Worm (Caenorhabditis elegans) whole organism, mixed stage, embryonic: ENCODE measurements around the gene srab-24.

Experiments
- M03D4.4 ChIP-seq: sonication (generic microtip); optimal IDR thresholded peaks from 2 replicates; lab custom pipeline; 2017; ENCODE audit warnings: mild to moderate bottlenecking, missing genetic modification characterization, missing compliant biosample characterization
- blmp-1 ChIP-seq: fragments of 150-350 bp; optimal IDR thresholded peaks from 2 replicates; lab custom pipeline; 2014; ENCODE audit warnings: missing biosample characterization, missing genetic modification characterization
- elt-3 ChIP-seq: fragments of 150-350 bp; optimal IDR thresholded peaks from 2 replicates; lab custom pipeline; 2014; ENCODE audit warnings: missing biosample characterization, missing genetic modification characterization
- lin-32 ChIP-seq: fragments of 200-800 bp; sonication (Bioruptor generic); optimal IDR thresholded peaks from 2 replicates; lab custom pipeline; 2018; ENCODE audit warnings: mild to moderate bottlenecking, missing genetic modification characterization, missing compliant biosample characterization
- mab-5 ChIP-seq: fragments of 150-350 bp; optimal IDR thresholded peaks from 2 replicates; lab custom pipeline; 2014; ENCODE audit warnings: missing biosample characterization, missing genetic modification characterization
- nhr-12 ChIP-seq: fragments of 150-350 bp; optimal IDR thresholded peaks from 2 replicates; lab custom pipeline; 2014; ENCODE audit warnings: missing biosample characterization, missing genetic modification characterization
- nhr-2 ChIP-seq: fragments of 150-350 bp; optimal IDR thresholded peaks from 2 replicates; lab custom pipeline; 2014; ENCODE audit warnings: missing biosample characterization, missing genetic modification characterization
- nhr-237 ChIP-seq: fragments of 150-350 bp; optimal IDR thresholded peaks from 2 replicates; lab custom pipeline; 2014; ENCODE audit warnings: missing biosample characterization, missing genetic modification characterization
- pha-4 ChIP-seq: fragments of 150-350 bp; optimal IDR thresholded peaks from 2 replicates; lab custom pipeline; 2018; ENCODE audit warnings: missing biosample characterization, missing genetic modification reagents, missing genetic modification characterization
- sem-2 ChIP-seq: fragments of 200-800 bp; sonication (Bioruptor generic); optimal IDR thresholded peaks from 2 replicates; lab custom pipeline; 2018; ENCODE audit warnings: mild to moderate bottlenecking, missing genetic modification characterization, missing compliant biosample characterization
- snpc-4 ChIP-seq: fragments of 150-350 bp; optimal IDR thresholded peaks from 2 replicates; lab custom pipeline; 2014; ENCODE audit warnings: missing biosample characterization, missing genetic modification characterization
- tbx-8 ChIP-seq: fragments of 200-800 bp; sonication (Bioruptor generic); optimal IDR thresholded peaks from 2 replicates; lab custom pipeline; 2018; ENCODE audit warnings: mild to moderate bottlenecking, missing genetic modification characterization, moderate library complexity, missing compliant biosample characterization
- unc-62 ChIP-seq: fragments of 150-350 bp; optimal IDR thresholded peaks from 2 replicates; lab custom pipeline; 2014; ENCODE audit warnings: missing biosample characterization, missing genetic modification reagents, missing genetic modification characterization

ce11 chrIV:14250113-14250512 is at the start of gene srab-24:
- TF ChIP-seq unc-62 (GFP tag; lab: Kevin White, UChicago) (no peak), mab-5 (tag; lab: Kevin White, UChicago) (no peak), M03D4.4 (no peak), lin-32 (GFP tag; lab: Kevin White, UChicago) (no peak), nhr-2 (tag; lab: Kevin White, UChicago) (no peak), blmp-1 (no peak), snpc-4 (tag; lab: Kevin White, UChicago) (no peak), elt-3 (no peak), nhr-237 (tag; lab: Kevin White, UChicago) (no peak), tbx-8 (GFP tag; lab: Kevin White, UChicago) (no peak), pha-4 (tag; lab: Kevin White, UChicago) (no peak), nhr-12 (tag; lab: Kevin White, UChicago) (no peak), sem-2 (GFP tag; lab: Kevin White, UChicago) (no peak)
